Worm (Caenorhabditis elegans): ENCODE results near the gene lipl-4.
A peak's percentile ranks its signal among the peaks of the same experiment; 100 is the strongest.

The lipl-4 gene

DNA sequence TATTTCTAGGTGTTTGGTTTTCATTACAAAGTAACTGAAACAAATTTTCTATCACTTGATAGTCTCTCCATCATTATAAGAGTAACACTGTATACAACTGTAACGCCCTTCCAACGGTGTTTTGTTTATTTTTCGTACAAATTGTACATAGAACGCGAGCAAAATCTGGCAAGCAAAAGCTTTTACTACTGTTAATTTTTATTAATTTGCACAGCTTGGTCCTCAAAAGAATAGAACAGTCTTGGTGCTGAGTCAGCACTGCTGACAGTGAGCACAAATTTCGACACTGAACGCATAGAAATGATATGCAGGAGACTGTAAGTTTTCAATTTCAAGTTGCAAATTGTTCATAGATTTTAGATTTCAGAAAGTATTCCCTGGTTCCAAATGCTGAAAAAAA lies 40.3 kb downstream of the lipl-4 start, which contains the start of gene ZK1055.2:
Gene ZK1055.2 (plus strand): TSS at position 301 of the 400 bp plus-strand sequence.
- TF ChIP-seq egl-5 (tag; optimal IDR thresholded peaks at IDR 0.05) (no peak), jun-1 (tag; optimal IDR thresholded peaks at IDR 0.05) (no peak), lin-15B (tag; optimal IDR thresholded peaks at IDR 0.05) (no peak), skn-1 (tag; optimal IDR thresholded peaks at IDR 0.05) (no peak), fkh-10 (GFP tag; optimal IDR thresholded peaks at IDR 0.05) (no peak), ama-1 (optimal IDR thresholded peaks at IDR 0.05) (no peak), nhr-76 (tag; optimal IDR thresholded peaks at IDR 0.05) (no peak), elt-3 (tag; optimal IDR thresholded peaks at IDR 0.05) (no peak), fos-1 (tag; optimal IDR thresholded peaks at IDR 0.05) (no peak), nfya-1 (tag; optimal IDR thresholded peaks at IDR 0.05; ENCODE audit: insufficient read depth) (no peak), ZK546.5 (tag; optimal IDR thresholded peaks at IDR 0.05) (no peak), pha-4 (tag; optimal IDR thresholded peaks at IDR 0.05) (no peak), nhr-77 (tag; optimal IDR thresholded peaks at IDR 0.05) (no peak), lin-39 (tag; optimal IDR thresholded peaks at IDR 0.05) (no peak), egl-27 (tag; optimal IDR thresholded peaks at IDR 0.05) (no peak), pqm-1 (tag; optimal IDR thresholded peaks at IDR 0.05) (no peak), ceh-82 (tag; optimal IDR thresholded peaks at IDR 0.05) (no peak)

DNA sequence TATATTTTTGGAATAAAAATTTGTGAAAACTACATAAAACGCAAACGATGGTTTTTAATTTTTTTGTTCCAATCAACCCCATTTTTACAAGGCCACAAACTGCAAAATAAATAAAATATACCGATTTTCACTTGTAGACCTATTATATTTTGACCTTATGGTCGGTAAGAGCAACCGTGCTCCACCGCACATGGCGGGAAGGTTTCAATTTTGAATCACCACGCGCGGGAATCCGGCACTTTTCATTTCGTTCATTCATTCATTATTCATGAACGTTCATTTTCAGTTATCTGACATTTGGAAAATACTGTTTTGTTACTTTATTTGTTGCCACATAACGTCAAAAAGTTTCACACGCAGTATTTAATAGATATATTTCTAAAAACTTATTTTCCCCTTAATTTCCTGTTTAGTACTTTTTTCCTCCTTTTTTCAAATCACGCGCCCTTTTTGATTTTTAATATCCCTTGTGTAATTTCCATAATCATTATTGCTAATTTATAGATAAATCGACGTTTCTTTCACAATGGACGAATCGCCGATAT lies 43.8 kb downstream of the lipl-4 start, which contains the start of gene hcp-1:
Gene hcp-1 (plus strand): TSS at position 495 of the 545 bp plus-strand sequence.
- no peak for TF ChIP-seq R02D3.7 (tag; optimal IDR thresholded peaks at IDR 0.05)
- TF ChIP-seq elt-1 (tag; optimal IDR thresholded peaks at IDR 0.05), result no peak
- no peak for TF ChIP-seq mdl-1 (tag; optimal IDR thresholded peaks at IDR 0.05)
- TF ChIP-seq nhr-25 (tag; optimal IDR thresholded peaks at IDR 0.05), result peak; percentile 53
- TF ChIP-seq unc-39 (tag; optimal IDR thresholded peaks at IDR 0.05), result no peak
- peak; percentile 60 for TF ChIP-seq lin-15B (tag; optimal IDR thresholded peaks at IDR 0.05)
- TF ChIP-seq elt-3 (tag; optimal IDR thresholded peaks at IDR 0.05), result no peak
- TF ChIP-seq lin-39 (tag; optimal IDR thresholded peaks at IDR 0.05), result peak; percentile 20
- TF ChIP-seq nhr-77 (tag; optimal IDR thresholded peaks at IDR 0.05), result no peak
- peak; percentile 21 for TF ChIP-seq nhr-23 (tag; optimal IDR thresholded peaks at IDR 0.05)
